Worm (Caenorhabditis elegans) whole organism, L1 larva: Measurements from ENCODE around the gene Y73F8A.12.

Experiments used
- nhr-12 ChIP-seq: sonication (generic microtip); optimal IDR thresholded peaks from 2 replicates; lab custom pipeline; 2017; ENCODE audit warnings: missing biosample characterization, missing genetic modification characterization
- snpc-4 ChIP-seq: fragments of 150-350 bp; optimal IDR thresholded peaks from 2 replicates; lab custom pipeline; 2014; ENCODE audit warnings: missing biosample characterization, missing genetic modification characterization

DNA sequence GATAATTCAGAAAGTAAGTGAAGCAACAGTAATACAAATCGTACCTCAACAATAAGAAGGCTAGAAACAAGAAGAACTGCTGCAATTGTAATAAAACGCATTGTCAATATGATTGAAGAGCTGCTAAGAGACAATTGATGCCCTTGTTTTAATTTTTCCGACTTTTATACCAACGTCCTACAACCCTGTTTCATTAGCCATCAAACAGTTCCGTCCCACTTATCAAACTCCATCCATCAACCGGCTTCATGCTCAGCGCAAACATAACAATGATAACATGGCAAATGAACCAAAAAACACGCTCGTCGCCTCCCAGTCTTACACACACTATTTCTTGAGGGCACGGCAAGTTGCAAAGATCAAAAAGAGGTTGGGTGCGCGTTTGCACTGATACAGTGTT is 20.3 kb downstream of the Y73F8A.12 start, which contains the start of gene pqn-90:
- TF ChIP-seq nhr-12 (tag; lab: Kevin White, UChicago): no peak
- TF ChIP-seq snpc-4 (tag; lab: Kevin White, UChicago): no peak
